Fruit fly (Drosophila melanogaster) whole organism: Measurements from ENCODE around the gene CG46317.

Experiments used
- CG8478 ChIP-seq: fragments of >200 bp; optimal IDR thresholded peaks from 2 replicates; lab custom pipeline; 2018; ENCODE audit warnings: inconsistent platforms
- Dll ChIP-seq: fragments of >200 bp; optimal IDR thresholded peaks from 2 replicates; lab custom pipeline; 2017
- pan ChIP-seq: fragments of >200 bp; optimal IDR thresholded peaks from 2 replicates; lab custom pipeline; 2017

dm6 chrX:14242941-14243736, 17.9 kb upstream of the CG46317 start, which contains the start of gene CG32599:
- TF ChIP-seq CG8478: no peak
- no peak for TF ChIP-seq Dll (lab: Kevin White, UChicago)
- TF ChIP-seq pan (lab: Kevin White, UChicago): no peak
